Worm (Caenorhabditis elegans) whole organism, L1 larva: ENCODE results near the gene F55B11.7.

Experiments
- ama-1 ChIP-seq: fragments of 150-350 bp; optimal IDR thresholded peaks from 2 replicates; lab custom pipeline; 2014
- lsy-2 ChIP-seq, 2 experiments: fragments of 150-350 bp; optimal IDR thresholded peaks; 2 replicates each; lab custom pipeline; 2014; ENCODE audit warnings: missing biosample characterization in 2 of 2, missing genetic modification characterization in 2 of 2
- nhr-12 ChIP-seq: sonication (generic microtip); optimal IDR thresholded peaks from 2 replicates; lab custom pipeline; 2017; ENCODE audit warnings: missing biosample characterization, missing genetic modification characterization
- nhr-19 ChIP-seq: fragments of 200-800 bp; sonication (Bioruptor generic); conservative IDR thresholded peaks from 2 replicates; pipeline ENCODE4 v1.3.6; 2022; ENCODE audit warnings: missing genetic modification characterization, missing compliant biosample characterization
- nhr-77 ChIP-seq: fragments of 150-350 bp; optimal IDR thresholded peaks from 2 replicates; lab custom pipeline; 2014; ENCODE audit warnings: missing biosample characterization, missing genetic modification characterization
- tbx-2 ChIP-seq: sonication (generic microtip); optimal IDR thresholded peaks from 2 replicates; lab custom pipeline; 2016; ENCODE audit warnings: missing genetic modification characterization, missing compliant biosample characterization

- TF ChIP-seq nhr-12 (tag; lab: Kevin White, UChicago) (no peak), nhr-19 (GFP tag; lab: Robert Waterston, UW) (no peak), nhr-77 (no peak), ama-1 (lab: Kevin White, UChicago) (no peak), lsy-2 (tag; optimal IDR thresholded peaks at IDR 0.05; lab: Kevin White, UChicago) (no peak), tbx-2 (tag; lab: Kevin White, UChicago) (no peak)
These were observed 44.5 kb downstream of the F55B11.7 start for ce11 chrIV:14377267-14377814.
